Fruit fly (Drosophila melanogaster): Measurements from ENCODE around the gene CecA1.

dm6 chr3R:30183872-30184271, 26.8 kb upstream of the CecA1 start:
- TF ChIP-seq insv (optimal IDR thresholded peaks at IDR 0.05) (no peak), Myc (optimal IDR thresholded peaks at IDR 0.05) (no peak)
